Fruit fly (Drosophila melanogaster) whole organism, embryonic: ENCODE data around the gene CG13670.

Experiments
- Atf-2 ChIP-seq: fragments of 200-800 bp; sonication (Bioruptor generic); optimal IDR thresholded peaks from 2 replicates; lab custom pipeline; 2016; ENCODE audit warnings: missing biosample characterization, missing genetic modification characterization
- C15 ChIP-seq: fragments of 200-800 bp; sonication (Bioruptor generic); IDR thresholded peaks from 3 replicates; pipeline ENCODE4 v1.3.6; 2022; ENCODE audit warnings: missing biosample characterization, missing genetic modification characterization
- CG12299 ChIP-seq: fragments of 200-800 bp; sonication (Bioruptor generic); optimal IDR thresholded peaks from 2 replicates; lab custom pipeline; 2018; ENCODE audit warnings: missing biosample characterization, mild to moderate bottlenecking, missing genetic modification characterization
- CG1233 ChIP-seq: fragments of 200-800 bp; sonication (Bioruptor generic); optimal IDR thresholded peaks from 4 replicates; lab custom pipeline; 2018; ENCODE audit warnings: missing biosample characterization, mild to moderate bottlenecking, missing genetic modification characterization
- CG13775 ChIP-seq: fragments of 200-800 bp; sonication (Bioruptor generic); optimal IDR thresholded peaks from 3 replicates; lab custom pipeline; 2017; ENCODE audit warnings: missing biosample characterization, mild to moderate bottlenecking, missing genetic modification characterization
- CG17568 ChIP-seq: fragments of 200-800 bp; sonication (Bioruptor generic); optimal IDR thresholded peaks from 2 replicates; lab custom pipeline; 2018; ENCODE audit warnings: missing biosample characterization, mild to moderate bottlenecking, missing genetic modification characterization, moderate library complexity
- CG17612 ChIP-seq: fragments of 200-800 bp; sonication (Bioruptor generic); IDR thresholded peaks from 2 replicates; pipeline ENCODE4 v1.3.6; 2022; ENCODE audit warnings: missing biosample characterization, missing genetic modification characterization
- CG18011 ChIP-seq: fragments of 200-800 bp; sonication (Bioruptor generic); optimal IDR thresholded peaks from 2 replicates; lab custom pipeline; 2017; ENCODE audit warnings: missing biosample characterization, missing genetic modification characterization, mild to moderate bottlenecking, moderate library complexity, missing genotype
- CG2120 ChIP-seq: fragments of 200-800 bp; sonication (Bioruptor generic); optimal IDR thresholded peaks from 3 replicates; lab custom pipeline; 2016; ENCODE audit warnings: missing biosample characterization, missing genetic modification characterization
- CG33557 ChIP-seq: fragments of 200-800 bp; sonication (Bioruptor generic); optimal IDR thresholded peaks from 2 replicates; lab custom pipeline; 2019; ENCODE audit warnings: missing biosample characterization, mild to moderate bottlenecking, missing genetic modification characterization, moderate library complexity
- CG42726 ChIP-seq: fragments of 200-800 bp; sonication (Bioruptor generic); IDR thresholded peaks from 2 replicates; pipeline ENCODE4 v1.3.6; 2022; ENCODE audit warnings: missing biosample characterization, missing genetic modification characterization; ENCODE audit not compliant: partially characterized antibody
- CG4617 ChIP-seq: fragments of 200-800 bp; sonication (Bioruptor generic); optimal IDR thresholded peaks from 3 replicates; lab custom pipeline; 2016; ENCODE audit warnings: missing biosample characterization, missing genetic modification characterization, borderline replicate concordance
- CG4820 ChIP-seq: fragments of 200-800 bp; sonication (Bioruptor generic); optimal IDR thresholded peaks from 3 replicates; lab custom pipeline; 2016; ENCODE audit warnings: missing biosample characterization, missing genetic modification characterization
- CG7372 ChIP-seq: fragments of 200-800 bp; sonication (Bioruptor generic); IDR thresholded peaks from 2 replicates; pipeline ENCODE4 v1.3.6; 2022; ENCODE audit warnings: missing biosample characterization, missing genetic modification characterization
- Dll ChIP-seq: fragments of 200-800 bp; sonication (Bioruptor generic); IDR thresholded peaks from 4 replicates; pipeline ENCODE4 v1.3.6; 2022; ENCODE audit warnings: missing biosample characterization, missing genetic modification characterization; ENCODE audit not compliant: partially characterized antibody
- Dp ChIP-seq: fragments of 200-800 bp; sonication (Bioruptor generic); optimal IDR thresholded peaks from 2 replicates; lab custom pipeline; 2018; ENCODE audit warnings: missing biosample characterization, mild to moderate bottlenecking, missing genetic modification characterization, moderate library complexity
- Dref ChIP-seq: fragments of 200-800 bp; sonication (Bioruptor generic); IDR thresholded peaks from 2 replicates; pipeline ENCODE4 v1.3.6; 2022; ENCODE audit warnings: missing biosample characterization, missing genetic modification characterization
- ERR ChIP-seq: fragments of 200-800 bp; sonication (Bioruptor generic); optimal IDR thresholded peaks from 2 replicates; lab custom pipeline; 2016; ENCODE audit warnings: missing biosample characterization, missing genetic modification characterization
- Fer2 ChIP-seq: fragments of 200-800 bp; sonication (Bioruptor generic); optimal IDR thresholded peaks from 2 replicates; lab custom pipeline; 2018; ENCODE audit warnings: missing biosample characterization, mild to moderate bottlenecking, missing genetic modification characterization, moderate library complexity
- Fer3 ChIP-seq: fragments of 200-800 bp; sonication (Bioruptor generic); optimal IDR thresholded peaks from 2 replicates; lab custom pipeline; 2018; ENCODE audit warnings: missing biosample characterization, mild to moderate bottlenecking, missing genetic modification characterization, moderate library complexity
- Hand ChIP-seq: fragments of 200-800 bp; sonication (Bioruptor generic); optimal IDR thresholded peaks from 2 replicates; lab custom pipeline; 2017; ENCODE audit warnings: mild to moderate bottlenecking, missing biosample characterization, missing genetic modification reagents, missing genetic modification characterization
- MESR4 ChIP-seq: fragments of 200-800 bp; sonication (Bioruptor generic); optimal IDR thresholded peaks from 2 replicates; lab custom pipeline; 2018; ENCODE audit warnings: missing biosample characterization, mild to moderate bottlenecking, missing genetic modification characterization, moderate library complexity
- MTF-1 ChIP-seq: fragments of 200-800 bp; sonication (Bioruptor generic); optimal IDR thresholded peaks from 2 replicates; lab custom pipeline; 2018; ENCODE audit warnings: missing biosample characterization, mild to moderate bottlenecking, missing genetic modification characterization, borderline replicate concordance
- Med ChIP-seq: fragments of 200-800 bp; sonication (Bioruptor generic); peaks from one replicate; lab custom pipeline; 2016; ENCODE audit warnings: missing biosample characterization, missing genetic modification characterization, mild to moderate bottlenecking, inconsistent platforms, moderate library complexity
- Meics ChIP-seq: fragments of 200-800 bp; sonication (Bioruptor generic); optimal IDR thresholded peaks from 2 replicates; lab custom pipeline; 2017; ENCODE audit warnings: missing biosample characterization, mild to moderate bottlenecking, missing genetic modification characterization
- Mes4 ChIP-seq: fragments of 200-800 bp; sonication (Bioruptor generic); optimal IDR thresholded peaks from 2 replicates; lab custom pipeline; 2016; ENCODE audit warnings: missing biosample characterization, missing genetic modification characterization
- Myb ChIP-seq: fragments of 200-800 bp; sonication (Bioruptor generic); optimal IDR thresholded peaks from 2 replicates; lab custom pipeline; 2016; ENCODE audit warnings: missing biosample characterization, missing genetic modification characterization
- Scr ChIP-seq: fragments of 200-800 bp; sonication (Bioruptor generic); IDR thresholded peaks from 2 replicates; pipeline ENCODE4 v1.3.6; 2022; ENCODE audit warnings: missing biosample characterization, missing genetic modification characterization; ENCODE audit not compliant: partially characterized antibody
- aop ChIP-seq: fragments of 200-800 bp; sonication (Bioruptor generic); IDR thresholded peaks from 2 replicates; pipeline ENCODE4 v1.3.6; 2022; ENCODE audit warnings: missing biosample characterization, missing genetic modification characterization
- caup ChIP-seq: fragments of 200-800 bp; sonication (Bioruptor generic); optimal IDR thresholded peaks from 3 replicates; lab custom pipeline; 2017; ENCODE audit warnings: missing biosample characterization, mild to moderate bottlenecking, missing genetic modification characterization, moderate library complexity; ENCODE audit not compliant: severe bottlenecking
- chif ChIP-seq, 2 experiments: fragments of 200-800 bp; sonication (Bioruptor generic); optimal IDR thresholded peaks; 3 replicates each; lab custom pipeline; 2016; ENCODE audit warnings: missing biosample characterization in 2 of 2, missing genetic modification characterization in 2 of 2
- ci ChIP-seq: fragments of 200-800 bp; sonication (Bioruptor generic); IDR thresholded peaks from 3 replicates; pipeline ENCODE4 v1.3.6; 2022; ENCODE audit warnings: missing biosample characterization, missing genetic modification characterization
- disco-r ChIP-seq: fragments of 200-800 bp; sonication (Bioruptor generic); optimal IDR thresholded peaks from 2 replicates; lab custom pipeline; 2016; ENCODE audit warnings: missing biosample characterization, missing genetic modification characterization
- eve ChIP-seq, 2 experiments: fragments of >200 bp; optimal IDR thresholded peaks; 2 replicates each; lab custom pipeline; 2017; ENCODE audit warnings: missing biosample characterization in 2 of 2, missing genetic modification characterization in 2 of 2
- inv ChIP-seq: fragments of 200-800 bp; sonication (Bioruptor generic); IDR thresholded peaks from 2 replicates; pipeline ENCODE4 v1.3.6; 2022; ENCODE audit warnings: missing biosample characterization, missing genetic modification characterization; ENCODE audit not compliant: partially characterized antibody
- knrl ChIP-seq: fragments of 200-800 bp; sonication (Bioruptor generic); IDR thresholded peaks from 3 replicates; pipeline ENCODE4 v1.3.6; 2022; ENCODE audit warnings: missing biosample characterization, missing genetic modification characterization; ENCODE audit not compliant: partially characterized antibody
- mam ChIP-seq: fragments of 200-800 bp; sonication (Bioruptor generic); optimal IDR thresholded peaks from 3 replicates; lab custom pipeline; 2016; ENCODE audit warnings: missing biosample characterization, missing genetic modification characterization
- nau ChIP-seq: fragments of 200-800 bp; sonication (Bioruptor generic); optimal IDR thresholded peaks from 3 replicates; lab custom pipeline; 2017; ENCODE audit warnings: missing biosample characterization, mild to moderate bottlenecking, missing genetic modification characterization, missing genetic modification reagents
- nom ChIP-seq: fragments of 200-800 bp; sonication (Bioruptor generic); optimal IDR thresholded peaks from 2 replicates; lab custom pipeline; 2017; ENCODE audit warnings: missing biosample characterization, missing genetic modification characterization, mild to moderate bottlenecking, moderate library complexity, missing genetic modification reagents
- otp ChIP-seq: fragments of 200-800 bp; sonication (Bioruptor generic); IDR thresholded peaks from 3 replicates; pipeline ENCODE4, ENCODE4 v1.3.6; 2022; ENCODE audit warnings: missing biosample characterization, missing genetic modification characterization
- peb ChIP-seq: fragments of 200-800 bp; sonication (Bioruptor generic); IDR thresholded peaks from 2 replicates; pipeline ENCODE4 v1.3.6; 2022; ENCODE audit warnings: missing biosample characterization, missing genetic modification characterization
- repo ChIP-seq: fragments of 200-800 bp; sonication (Bioruptor generic); optimal IDR thresholded peaks from 2 replicates; lab custom pipeline; 2016; ENCODE audit warnings: missing biosample characterization, missing genetic modification characterization
- tap ChIP-seq: fragments of 200-800 bp; optimal IDR thresholded peaks from 3 replicates; lab custom pipeline; 2019; ENCODE audit warnings: missing biosample characterization, mild to moderate bottlenecking, missing genetic modification characterization, moderate library complexity
- tll ChIP-seq, 2 experiments: fragments of 200-800 bp in 1 of 2; fragments of >200 bp in 1 of 2; sonication (Bioruptor generic) in 1 of 2; optimal IDR thresholded peaks; 2 replicates each; lab custom pipeline; 2017 to 2019; ENCODE audit warnings: missing biosample characterization in 2 of 2, missing genetic modification characterization in 2 of 2, mild to moderate bottlenecking in 1 of 2, moderate library complexity in 1 of 2
- vvl ChIP-seq: fragments of 200-800 bp; sonication (Bioruptor generic); IDR thresholded peaks from 2 replicates; pipeline ENCODE4 v1.3.6; 2022; ENCODE audit warnings: missing biosample characterization, missing genetic modification characterization

Gene CG13670

dm6 chr3L:8356196-8356595, 35.6 kb downstream of the CG13670 start, which contains the start of gene Culd:
Gene Culd (minus strand): TSS chr3L:8356296.
- TF ChIP-seq repo (GFP tag; lab: Kevin White, UChicago) = no peak
- no peak for TF ChIP-seq caup (GFP tag; lab: Kevin White, UChicago)
- TF ChIP-seq Atf-2 (GFP tag; lab: Kevin White, UChicago) = no peak
- no peak for TF ChIP-seq CG13775 (GFP tag; lab: Kevin White, UChicago)
- TF ChIP-seq CG7372 (GFP tag; lab: Robert Waterston, UW) = no peak
- no peak for TF ChIP-seq chif (GFP tag; optimal IDR thresholded peaks at IDR 0.05; lab: Kevin White, UChicago)
- TF ChIP-seq Myb (GFP tag; lab: Kevin White, UChicago) = no peak
- no peak for TF ChIP-seq C15 (GFP tag; lab: Robert Waterston, UW)
- no peak for TF ChIP-seq Dll (GFP tag; lab: Robert Waterston, UW)
- no peak for TF ChIP-seq peb (GFP tag; lab: Robert Waterston, UW)
- no peak for TF ChIP-seq Meics (GFP tag; lab: Kevin White, UChicago)
- TF ChIP-seq Dp (GFP tag; lab: Kevin White, UChicago) = no peak
- TF ChIP-seq CG1233 (GFP tag; lab: Kevin White, UChicago) = no peak

dm6 chr3L:8358138-8358537, 37.6 kb downstream of the CG13670 start:
- peak; percentile 12 for TF ChIP-seq CG2120 (GFP tag; lab: Kevin White, UChicago)
- TF ChIP-seq aop (GFP tag; lab: Robert Waterston, UW) = no peak
- TF ChIP-seq nom (GFP tag; lab: Kevin White, UChicago) = peak; percentile 54
- no peak for TF ChIP-seq CG17612 (GFP tag; lab: Robert Waterston, UW)
- 0 out of 2 replicates have a peak, but pooled peaks have one; percentile 16 for TF ChIP-seq vvl (GFP tag; lab: Robert Waterston, UW)
- no peak for TF ChIP-seq nau (GFP tag; lab: Kevin White, UChicago)
- TF ChIP-seq Med (GFP tag; lab: Kevin White, UChicago) = peak; percentile 78

DNA sequence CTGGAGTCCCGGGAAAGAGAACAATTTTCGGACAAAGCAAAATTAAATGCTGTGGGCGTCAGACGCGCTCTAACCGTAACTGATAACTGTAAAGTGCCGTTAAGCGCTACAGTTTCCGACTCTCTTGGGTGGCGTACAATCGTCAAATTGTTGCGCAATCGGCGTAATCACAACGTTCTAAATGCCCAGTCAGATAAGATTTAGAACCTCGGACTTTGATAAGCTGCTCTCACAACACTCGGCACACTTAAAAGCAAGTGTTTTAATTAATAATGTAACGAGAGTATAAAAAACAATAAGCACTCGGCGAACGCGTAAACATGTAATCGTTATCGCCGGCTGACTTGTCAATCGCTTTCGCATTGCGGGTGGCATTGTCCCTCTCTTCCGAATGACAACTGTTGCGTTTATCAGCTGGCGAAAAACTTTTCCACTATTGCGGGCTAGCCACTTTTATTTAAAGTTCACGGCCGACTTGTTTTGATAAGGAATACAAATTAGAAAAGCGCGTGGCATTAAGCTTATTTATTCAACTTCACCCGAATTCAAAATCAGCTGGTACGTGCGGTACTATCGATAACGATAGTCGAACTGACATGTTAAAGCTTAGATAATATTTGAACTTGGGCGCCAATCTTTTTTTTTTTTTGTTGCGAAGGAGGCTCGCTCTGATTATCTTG, 38.4 kb downstream of the CG13670 start:
- TF ChIP-seq otp (GFP tag; lab: Robert Waterston, UW) = no peak
- no peak for TF ChIP-seq Fer3 (tag; lab: Kevin White, UChicago)
- peak; percentile 62 for TF ChIP-seq Dref (GFP tag; lab: Robert Waterston, UW)
- TF ChIP-seq eve (GFP tag; optimal IDR thresholded peaks at IDR 0.05; lab: Kevin White, UChicago) = no peak
- no peak for TF ChIP-seq tll (GFP tag; optimal IDR thresholded peaks at IDR 0.05; lab: Kevin White, UChicago)
- TF ChIP-seq MESR4 (GFP tag; lab: Kevin White, UChicago) = no peak
- no peak for TF ChIP-seq CG4820 (GFP tag; lab: Kevin White, UChicago)
- no peak for TF ChIP-seq Mes4
- peak; percentile 55; the same call in 2 of the 3 replicates for TF ChIP-seq ci (GFP tag; lab: Robert Waterston, UW)
- TF ChIP-seq MTF-1 (GFP tag; lab: Kevin White, UChicago) = no peak
- TF ChIP-seq ERR = no peak
- no peak for TF ChIP-seq CG33557 (GFP tag; lab: Kevin White, UChicago)
- TF ChIP-seq CG4617 (GFP tag; lab: Kevin White, UChicago) = no peak
- no peak for TF ChIP-seq Fer2 (tag; lab: Kevin White, UChicago)
- TF ChIP-seq tap (tag; lab: Kevin White, UChicago) = no peak
- TF ChIP-seq disco-r (GFP tag; lab: Kevin White, UChicago) = no peak
- no peak for TF ChIP-seq CG17568
- TF ChIP-seq Scr (GFP tag; lab: Robert Waterston, UW) = peak; percentile 72
- no peak for TF ChIP-seq CG18011 (GFP tag; lab: Kevin White, UChicago)
- no peak for TF ChIP-seq Hand (GFP tag; lab: Kevin White, UChicago)
- peak; percentile 43; the same call in 1 of the 2 replicates for TF ChIP-seq inv
- no peak for TF ChIP-seq mam (GFP tag; lab: Kevin White, UChicago)
- TF ChIP-seq CG42726 (GFP tag; lab: Robert Waterston, UW) = no peak
- TF ChIP-seq CG12299 (tag; lab: Kevin White, UChicago) = no peak
- 0 out of 3 replicates have a peak, but pooled peaks have one; percentile 37 for TF ChIP-seq knrl (GFP tag; lab: Robert Waterston, UW)
